Fruit fly (Drosophila melanogaster) whole organism, embryonic: ENCODE measurements around the gene e.
A peak's percentile ranks its signal among the peaks of the same experiment; 100 is the strongest.

Source experiments
- Aef1 ChIP-seq: fragments of 200-800 bp; sonication (Bioruptor generic); IDR thresholded peaks from 3 replicates; pipeline ENCODE4 v1.3.6; 2022; ENCODE audit warnings: missing biosample characterization, missing genetic modification characterization
- Atf-2 ChIP-seq: fragments of 200-800 bp; sonication (Bioruptor generic); optimal IDR thresholded peaks from 2 replicates; lab custom pipeline; 2016; ENCODE audit warnings: missing biosample characterization, missing genetic modification characterization
- Bgb ChIP-seq: fragments of 200-800 bp; sonication (Bioruptor generic); IDR thresholded peaks from 2 replicates; pipeline ENCODE4 v1.3.6; 2022; ENCODE audit warnings: missing biosample characterization, missing genetic modification characterization; ENCODE audit not compliant: partially characterized antibody
- CG10147 ChIP-seq: fragments of 200-800 bp; sonication (Bioruptor generic); optimal IDR thresholded peaks from 2 replicates; lab custom pipeline; 2019; ENCODE audit warnings: missing biosample characterization, mild to moderate bottlenecking, missing genetic modification characterization, moderate library complexity
- CG10654 ChIP-seq: fragments of 200-800 bp; sonication (Bioruptor generic); optimal IDR thresholded peaks from 2 replicates; lab custom pipeline; 2016; ENCODE audit warnings: missing biosample characterization, missing genetic modification characterization
- CG11085 ChIP-seq: fragments of 200-800 bp; sonication (Bioruptor generic); IDR thresholded peaks from 2 replicates; pipeline ENCODE4 v1.3.6; 2022; ENCODE audit warnings: missing biosample characterization, missing genetic modification characterization
- CG12769 ChIP-seq: fragments of 200-800 bp; sonication (Bioruptor generic); optimal IDR thresholded peaks from 2 replicates; lab custom pipeline; 2019; ENCODE audit warnings: missing biosample characterization, mild to moderate bottlenecking, missing genetic modification characterization, moderate library complexity
- CG13287 ChIP-seq: fragments of 200-800 bp; sonication (Bioruptor generic); IDR thresholded peaks from 2 replicates; pipeline ENCODE4 v1.3.6; 2022; ENCODE audit warnings: missing biosample characterization, missing genetic modification characterization; ENCODE audit not compliant: partially characterized antibody
- CG13624 ChIP-seq: fragments of 200-800 bp; sonication (Bioruptor generic); optimal IDR thresholded peaks from 2 replicates; lab custom pipeline; 2016; ENCODE audit warnings: missing biosample characterization, missing genetic modification characterization
- CG13775 ChIP-seq: fragments of 200-800 bp; sonication (Bioruptor generic); optimal IDR thresholded peaks from 3 replicates; lab custom pipeline; 2017; ENCODE audit warnings: missing biosample characterization, mild to moderate bottlenecking, missing genetic modification characterization
- CG14014 ChIP-seq: fragments of 200-800 bp; sonication (Bioruptor generic); IDR thresholded peaks from 2 replicates; pipeline ENCODE4 v1.3.6; 2022; ENCODE audit warnings: missing biosample characterization, missing genetic modification characterization
- CG15011 ChIP-seq: fragments of 200-800 bp; sonication (Bioruptor generic); optimal IDR thresholded peaks from 3 replicates; lab custom pipeline; 2018; ENCODE audit warnings: missing biosample characterization, mild to moderate bottlenecking, missing genetic modification characterization
- CG1647 ChIP-seq: fragments of 200-800 bp; sonication (Bioruptor generic); optimal IDR thresholded peaks from 3 replicates; lab custom pipeline; 2016; ENCODE audit warnings: missing biosample characterization, missing genetic modification characterization
- CG1832 ChIP-seq: fragments of 200-800 bp; sonication (Bioruptor generic); optimal IDR thresholded peaks from 2 replicates; lab custom pipeline; 2017; ENCODE audit warnings: missing biosample characterization, mild to moderate bottlenecking, missing genetic modification characterization, inconsistent platforms
- CG18764 ChIP-seq: fragments of 200-800 bp; sonication (Bioruptor generic); optimal IDR thresholded peaks from 3 replicates; lab custom pipeline; 2016; ENCODE audit warnings: missing biosample characterization, missing genetic modification characterization
- CG3163 ChIP-seq: fragments of 200-800 bp; sonication (Bioruptor generic); optimal IDR thresholded peaks from 3 replicates; lab custom pipeline; 2016; ENCODE audit warnings: missing biosample characterization, missing genetic modification characterization
- CG42726 ChIP-seq: fragments of 200-800 bp; sonication (Bioruptor generic); IDR thresholded peaks from 2 replicates; pipeline ENCODE4 v1.3.6; 2022; ENCODE audit warnings: missing biosample characterization, missing genetic modification characterization; ENCODE audit not compliant: partially characterized antibody
- CG4404 ChIP-seq: fragments of 200-800 bp; sonication (Bioruptor generic); IDR thresholded peaks from 2 replicates; pipeline ENCODE4 v1.3.6; 2022; ENCODE audit warnings: missing biosample characterization, missing genetic modification characterization
- CG4617 ChIP-seq: fragments of 200-800 bp; sonication (Bioruptor generic); optimal IDR thresholded peaks from 3 replicates; lab custom pipeline; 2016; ENCODE audit warnings: missing biosample characterization, missing genetic modification characterization, borderline replicate concordance
- CG4854 ChIP-seq: fragments of 200-800 bp; sonication (Bioruptor generic); optimal IDR thresholded peaks from 2 replicates; lab custom pipeline; 2016; ENCODE audit warnings: missing biosample characterization, missing genetic modification characterization, inconsistent platforms
- CG6272 ChIP-seq: fragments of 200-800 bp; sonication (Bioruptor generic); IDR thresholded peaks from 2 replicates; pipeline ENCODE4 v1.3.6; 2022; ENCODE audit warnings: missing biosample characterization, missing genetic modification characterization
- CG6654 ChIP-seq: fragments of 200-800 bp; sonication (Bioruptor generic); optimal IDR thresholded peaks from 2 replicates; lab custom pipeline; 2017; ENCODE audit warnings: missing biosample characterization, mild to moderate bottlenecking, missing genetic modification characterization
- CG7987 ChIP-seq: fragments of 200-800 bp; sonication (Bioruptor generic); optimal IDR thresholded peaks from 2 replicates; lab custom pipeline; 2018; ENCODE audit warnings: missing biosample characterization, mild to moderate bottlenecking, missing genetic modification characterization, moderate library complexity
- CG8944 ChIP-seq: fragments of 200-800 bp; sonication (Bioruptor generic); optimal IDR thresholded peaks from 3 replicates; lab custom pipeline; 2016; ENCODE audit warnings: missing biosample characterization, missing genetic modification characterization
- CG9932 ChIP-seq: fragments of 200-800 bp; sonication (Bioruptor generic); IDR thresholded peaks from 2 replicates; pipeline ENCODE4 v1.3.6; 2022; ENCODE audit warnings: missing biosample characterization, missing genetic modification characterization
- GATAe ChIP-seq: fragments of 200-800 bp; sonication (Bioruptor generic); conservative IDR thresholded peaks from 2 replicates; pipeline ENCODE4 v1.3.6; 2022; ENCODE audit warnings: missing biosample characterization, missing genetic modification characterization
- H15 ChIP-seq: fragments of 200-800 bp; sonication (Bioruptor generic); IDR thresholded peaks from 3 replicates; pipeline ENCODE4 v1.3.6; 2022; ENCODE audit warnings: missing biosample characterization, missing genetic modification characterization
- Med ChIP-seq: fragments of 200-800 bp; sonication (Bioruptor generic); peaks from one replicate; lab custom pipeline; 2016; ENCODE audit warnings: missing biosample characterization, missing genetic modification characterization, mild to moderate bottlenecking, inconsistent platforms, moderate library complexity
- Nf-YB ChIP-seq: fragments of 200-800 bp; sonication (Bioruptor generic); optimal IDR thresholded peaks from 3 replicates; lab custom pipeline; 2019; ENCODE audit warnings: missing biosample characterization, mild to moderate bottlenecking, missing genetic modification characterization, moderate library complexity
- Nf-YC ChIP-seq: fragments of 200-800 bp; optimal IDR thresholded peaks from 3 replicates; lab custom pipeline; 2019; ENCODE audit warnings: missing biosample characterization, mild to moderate bottlenecking, missing genetic modification characterization, moderate library complexity
- Pdp1 ChIP-seq, 2 experiments: fragments of 200-800 bp; sonication (Bioruptor generic); optimal IDR thresholded peaks; 3 replicates each; lab custom pipeline; 2016; ENCODE audit warnings: missing biosample characterization in 2 of 2, missing genetic modification characterization in 2 of 2, mild to moderate bottlenecking in 1 of 2, moderate library complexity in 1 of 2
- Ravus ChIP-seq: fragments of 200-800 bp; sonication (Bioruptor generic); IDR thresholded peaks from 2 replicates; pipeline ENCODE4 v1.3.6; 2022; ENCODE audit warnings: missing biosample characterization, missing genetic modification characterization
- Six4 ChIP-seq: fragments of 200-800 bp; sonication (Bioruptor generic); optimal IDR thresholded peaks from 2 replicates; lab custom pipeline; 2016; ENCODE audit warnings: missing biosample characterization, missing genetic modification characterization
- TFAM ChIP-seq: fragments of 200-800 bp; sonication (Bioruptor generic); optimal IDR thresholded peaks from 2 replicates; lab custom pipeline; 2017; ENCODE audit warnings: missing biosample characterization, missing genetic modification characterization, inconsistent platforms
- Vsx1 ChIP-seq: fragments of 200-800 bp; sonication (Bioruptor generic); optimal IDR thresholded peaks from 2 replicates; lab custom pipeline; 2017; ENCODE audit warnings: missing biosample characterization, mild to moderate bottlenecking, missing genetic modification characterization, missing genetic modification reagents
- Xbp1 ChIP-seq: fragments of 200-800 bp; sonication (Bioruptor generic); optimal IDR thresholded peaks from 3 replicates; lab custom pipeline; 2016; ENCODE audit warnings: missing biosample characterization, mild to moderate bottlenecking, missing genetic modification characterization
- al ChIP-seq: fragments of 200-800 bp; sonication (Bioruptor generic); IDR thresholded peaks from 2 replicates; pipeline ENCODE4 v1.3.6; 2022; ENCODE audit warnings: missing biosample characterization, missing genetic modification characterization
- en ChIP-seq: fragments of 200-800 bp; sonication (Bioruptor generic); optimal IDR thresholded peaks from 2 replicates; lab custom pipeline; 2016; ENCODE audit warnings: missing biosample characterization, missing genetic modification characterization
- fru ChIP-seq: fragments of >200 bp; optimal IDR thresholded peaks from 2 replicates; lab custom pipeline; 2017
- grau ChIP-seq: fragments of 200-800 bp; optimal IDR thresholded peaks from 3 replicates; lab custom pipeline; 2019; ENCODE audit warnings: missing biosample characterization, mild to moderate bottlenecking, missing genetic modification characterization, moderate library complexity
- mam ChIP-seq: fragments of 200-800 bp; sonication (Bioruptor generic); optimal IDR thresholded peaks from 3 replicates; lab custom pipeline; 2016; ENCODE audit warnings: missing biosample characterization, missing genetic modification characterization
- mirr ChIP-seq: fragments of 200-800 bp; sonication (Bioruptor generic); optimal IDR thresholded peaks from 3 replicates; lab custom pipeline; 2018; ENCODE audit warnings: missing biosample characterization, mild to moderate bottlenecking, missing genetic modification characterization
- odd ChIP-seq: fragments of 200-800 bp; sonication (Bioruptor generic); optimal IDR thresholded peaks from 2 replicates; lab custom pipeline; 2017; ENCODE audit warnings: missing biosample characterization, mild to moderate bottlenecking, missing genetic modification characterization
- peb ChIP-seq: fragments of 200-800 bp; sonication (Bioruptor generic); IDR thresholded peaks from 2 replicates; pipeline ENCODE4 v1.3.6; 2022; ENCODE audit warnings: missing biosample characterization, missing genetic modification characterization
- schlank ChIP-seq: fragments of 200-800 bp; sonication (Bioruptor generic); optimal IDR thresholded peaks from 2 replicates; lab custom pipeline; 2018; ENCODE audit warnings: missing biosample characterization, mild to moderate bottlenecking, missing genetic modification characterization
- sr ChIP-seq: fragments of 200-800 bp; sonication (Bioruptor generic); IDR thresholded peaks from 3 replicates; pipeline ENCODE4 v1.3.6; 2022; ENCODE audit warnings: missing biosample characterization, missing genetic modification characterization
- tll ChIP-seq, 2 experiments: fragments of 200-800 bp in 1 of 2; fragments of >200 bp in 1 of 2; sonication (Bioruptor generic) in 1 of 2; optimal IDR thresholded peaks; 2 replicates each; lab custom pipeline; 2017 to 2019; ENCODE audit warnings: missing biosample characterization in 2 of 2, missing genetic modification characterization in 2 of 2, mild to moderate bottlenecking in 1 of 2, moderate library complexity in 1 of 2
- ttk ChIP-seq: fragments of 200-800 bp; sonication (Bioruptor generic); IDR thresholded peaks from 2 replicates; pipeline ENCODE4 v2.1.2; 2022; ENCODE audit warnings: missing biosample characterization, missing genetic modification characterization
- wor ChIP-seq: fragments of 200-800 bp; sonication (Bioruptor generic); IDR thresholded peaks from 2 replicates; pipeline ENCODE4 v1.3.6; 2022; ENCODE audit warnings: missing biosample characterization, missing genetic modification characterization

The e gene

DNA sequence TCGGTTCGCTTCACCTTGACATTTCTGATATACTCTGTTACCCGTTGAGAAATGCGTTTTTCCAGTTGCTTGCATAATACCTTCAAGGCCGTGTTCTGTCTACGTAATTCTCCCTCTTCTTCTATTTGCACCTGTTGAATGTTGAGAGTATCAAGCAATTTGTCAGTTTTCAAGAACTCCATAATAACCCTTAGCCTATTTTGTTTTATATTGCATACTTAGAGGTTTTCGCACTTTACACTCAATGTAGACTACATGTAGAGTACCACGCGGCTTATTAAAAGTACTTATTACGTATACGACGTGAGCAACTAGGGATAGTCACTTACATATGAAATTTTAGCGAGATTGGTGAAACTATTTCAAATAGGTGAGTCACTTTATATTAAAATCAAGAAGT, 33.8 kb downstream of the e start (continued):
- TF ChIP-seq Pdp1 (GFP tag; optimal IDR thresholded peaks at IDR 0.05; lab: Kevin White, UChicago) = peak in 1 of 2 experiments; percentile 90
- no peak for TF ChIP-seq CG13624
- no peak for TF ChIP-seq en (GFP tag; lab: Kevin White, UChicago)
- TF ChIP-seq ttk (GFP tag; lab: Robert Waterston, UW) = no peak
- TF ChIP-seq CG10654 (GFP tag; lab: Kevin White, UChicago) = no peak
- no peak for TF ChIP-seq CG13287
- TF ChIP-seq schlank (tag; lab: Kevin White, UChicago) = no peak
- peak; percentile 32 for TF ChIP-seq CG7987 (GFP tag; lab: Kevin White, UChicago)
- no peak for TF ChIP-seq CG14014 (GFP tag; lab: Robert Waterston, UW)
- TF ChIP-seq Bgb (GFP tag; lab: Robert Waterston, UW) = peak; percentile 55
- TF ChIP-seq CG12769 (tag; lab: Kevin White, UChicago) = peak; percentile 23
- TF ChIP-seq Vsx1 (GFP tag; lab: Kevin White, UChicago) = peak; percentile 27

dm6 chr3R:21201627-21202026, 35.4 kb downstream of the e start:
- TF ChIP-seq H15 (GFP tag; lab: Robert Waterston, UW) = no peak
- 0 out of 2 replicates have a peak, but pooled peaks have one; percentile 24 for TF ChIP-seq CG9932 (GFP tag; lab: Robert Waterston, UW)
- peak; percentile 96 for TF ChIP-seq sr (GFP tag; lab: Robert Waterston, UW)

DNA sequence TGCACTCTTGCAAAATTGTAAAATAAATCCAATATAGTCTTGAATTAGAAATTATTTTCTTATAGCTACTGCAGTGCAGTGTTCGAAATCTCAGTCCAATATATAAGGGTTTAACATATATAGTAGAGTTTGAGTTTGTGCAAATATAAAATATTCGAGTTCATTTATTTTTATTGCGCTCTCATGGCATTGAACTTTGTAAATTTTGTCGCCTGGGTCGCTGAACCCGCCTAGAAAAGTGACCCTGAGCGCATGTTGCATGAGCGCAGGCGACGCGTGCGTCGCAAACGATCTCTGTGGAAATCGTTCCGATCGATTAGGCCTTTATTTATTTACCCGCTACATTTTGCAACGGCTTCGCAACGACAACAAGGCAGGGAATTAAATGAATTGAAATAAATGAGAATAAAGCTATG, 37.0 kb downstream of the e start:
- TF ChIP-seq Aef1 (0 out of 3 replicates have a peak, but pooled peaks have one; percentile 12), CG42726 (GFP tag; lab: Robert Waterston, UW) (no peak), CG8944 (GFP tag; lab: Kevin White, UChicago) (no peak), Six4 (GFP tag; lab: Kevin White, UChicago) (peak; percentile 15), CG1832 (GFP tag; lab: Kevin White, UChicago) (no peak), wor (0 out of 2 replicates have a peak, but pooled peaks have one; percentile 18), Ravus (GFP tag; lab: Robert Waterston, UW) (no peak), tll (GFP tag; optimal IDR thresholded peaks at IDR 0.05; lab: Kevin White, UChicago) (no peak), CG6272 (no peak), peb (GFP tag; lab: Robert Waterston, UW) (0 out of 2 replicates have a peak, but pooled peaks have one; percentile 29), odd (no peak), Med (no peak), al (GFP tag; lab: Robert Waterston, UW) (no peak), CG4854 (no peak), mirr (no peak), mam (GFP tag; lab: Kevin White, UChicago) (no peak), GATAe (no peak), Atf-2 (GFP tag; lab: Kevin White, UChicago) (peak; percentile 8), TFAM (GFP tag; lab: Kevin White, UChicago) (no peak), CG1647 (GFP tag; lab: Kevin White, UChicago) (no peak), Nf-YB (no peak), CG3163 (GFP tag; lab: Kevin White, UChicago) (no peak), CG4617 (GFP tag; lab: Kevin White, UChicago) (no peak), CG6654 (GFP tag; lab: Kevin White, UChicago) (no peak), Nf-YC (no peak), grau (peak; percentile 40), CG11085 (GFP tag; lab: Robert Waterston, UW) (no peak), CG13775 (peak; percentile 28), Xbp1 (GFP tag; lab: Kevin White, UChicago) (peak; percentile 31), CG18764 (GFP tag; lab: Kevin White, UChicago) (no peak), fru (lab: Kevin White, UChicago) (no peak), CG10147 (no peak), CG4404 (GFP tag; lab: Robert Waterston, UW) (no peak), CG15011 (no peak)
